Fruit fly (Drosophila melanogaster): ENCODE measurements around the gene CG3437.

CG3437 gene

dm6 chr3L:9451522-9452118 is 5.8 kb downstream of the CG3437 start, which contains the start of the genes CG3448 and ghi (continued):
- TF ChIP-seq kni (GFP tag; optimal IDR thresholded peaks at IDR 0.05) (peak; percentile 75), CG6272 (GFP tag; IDR thresholded peaks at IDR 0.05) (peak; percentile 60; the same call in 1 of the 2 replicates), Dad (GFP tag; optimal IDR thresholded peaks at IDR 0.05) (no peak), CG12104 (GFP tag; optimal IDR thresholded peaks at IDR 0.05) (peak; percentile 45), Ravus (GFP tag; IDR thresholded peaks at IDR 0.05) (no peak), sens (GFP tag) (peak; percentile 93), slp2 (GFP tag; optimal IDR thresholded peaks at IDR 0.05) (no peak), klu (GFP tag; IDR thresholded peaks at IDR 0.05) (no peak), CG3065 (GFP tag; optimal IDR thresholded peaks at IDR 0.05) (no peak), dmrt11E (tag; optimal IDR thresholded peaks at IDR 0.05) (peak; percentile 11), CkIIα-i1 (GFP tag; IDR thresholded peaks at IDR 0.05) (no peak), CG1233 (GFP tag; optimal IDR thresholded peaks at IDR 0.05) (peak; percentile 69), CG2202 (tag; optimal IDR thresholded peaks at IDR 0.05) (no peak), Hr78 (GFP tag; optimal IDR thresholded peaks at IDR 0.05) (no peak), HLH3B (GFP tag; IDR thresholded peaks at IDR 0.05) (no peak), zf30C (GFP tag; optimal IDR thresholded peaks at IDR 0.05) (no peak), CG10366 (GFP tag; IDR thresholded peaks at IDR 0.05) (no peak), usp (GFP tag; optimal IDR thresholded peaks at IDR 0.05) (no peak), Fer1 (GFP tag; optimal IDR thresholded peaks at IDR 0.05) (peak; percentile 82), peb (GFP tag; IDR thresholded peaks at IDR 0.05) (0 out of 2 replicates have a peak, but pooled peaks have one; percentile 40), CG3407 (GFP tag; optimal IDR thresholded peaks at IDR 0.05) (no peak), Ets65A (GFP tag) (peak; percentile 86), tap (tag; optimal IDR thresholded peaks at IDR 0.05) (peak; percentile 45), Doc3 (GFP tag; IDR thresholded peaks at IDR 0.05; ENCODE audit: partially characterized antibody) (peak; percentile 65; the same call in 2 of the 3 replicates), pnt (GFP tag; optimal IDR thresholded peaks at IDR 0.05) (peak; percentile 29), tup (GFP tag; optimal IDR thresholded peaks at IDR 0.05) (no peak), CG6683 (GFP tag; optimal IDR thresholded peaks at IDR 0.05) (peak; percentile 37), hkb (optimal IDR thresholded peaks at IDR 0.05) (no peak), hkb (GFP tag; IDR thresholded peaks at IDR 0.05) (peak; percentile 58), CG31365 (tag; optimal IDR thresholded peaks at IDR 0.05) (no peak), HmgZ (tag; optimal IDR thresholded peaks at IDR 0.05) (peak; percentile 74), CG4617 (GFP tag; optimal IDR thresholded peaks at IDR 0.05; ENCODE audit: borderline replicate concordance) (peak; percentile 50), CG9437 (GFP tag; optimal IDR thresholded peaks at IDR 0.05) (no peak), fru (optimal IDR thresholded peaks at IDR 0.05) (no peak), CG42726 (GFP tag; IDR thresholded peaks at IDR 0.05; ENCODE audit: partially characterized antibody) (no peak), gt (GFP tag; IDR thresholded peaks at IDR 0.05) (no peak), salm (tag; optimal IDR thresholded peaks at IDR 0.05) (peak; percentile 9), CG5953 (GFP tag; IDR thresholded peaks at IDR 0.05) (no peak), al (GFP tag; IDR thresholded peaks at IDR 0.05) (peak; percentile 59; the same call in 1 of the 2 replicates), CG7963 (GFP tag; IDR thresholded peaks at IDR 0.05; ENCODE audit: partially characterized antibody) (peak; percentile 69), CG11247 (GFP tag; IDR thresholded peaks at IDR 0.05) (peak; percentile 63; the same call in 1 of the 2 replicates), gcm (GFP tag; optimal IDR thresholded peaks at IDR 0.05) (peak; percentile 62), ab (GFP tag; optimal IDR thresholded peaks at IDR 0.05) (no peak), CG1792 (GFP tag; optimal IDR thresholded peaks at IDR 0.05) (no peak), CG1603 (tag; optimal IDR thresholded peaks at IDR 0.05) (peak; percentile 70), Oli (tag; optimal IDR thresholded peaks at IDR 0.05) (no peak), CG2875 (GFP tag; optimal IDR thresholded peaks at IDR 0.05) (no peak), CG30020 (tag; optimal IDR thresholded peaks at IDR 0.05) (peak; percentile 41), CG4730 (GFP tag; IDR thresholded peaks at IDR 0.05) (0 out of 2 replicates have a peak, but pooled peaks have one; percentile 41), Lhr (GFP tag; optimal IDR thresholded peaks at IDR 0.05) (peak; percentile 13), Side (GFP tag; optimal IDR thresholded peaks at IDR 0.05) (peak; percentile 26)
